Worm (Caenorhabditis elegans) whole organism, early embryonic: ENCODE data around the gene K08D8.10.

Experiments used
- B0310.2 ChIP-seq: sonication (generic microtip); optimal IDR thresholded peaks from 2 replicates; lab custom pipeline; 2016; ENCODE audit warnings: mild to moderate bottlenecking, missing genetic modification characterization, missing compliant biosample characterization
- ama-1 ChIP-seq: fragments of 150-350 bp; optimal IDR thresholded peaks from 2 replicates; lab custom pipeline; 2014
- hmg-4 ChIP-seq: fragments of 200-800 bp; sonication (Bioruptor generic); optimal IDR thresholded peaks from 2 replicates; lab custom pipeline; 2018; ENCODE audit warnings: mild to moderate bottlenecking, missing genetic modification characterization, missing compliant biosample characterization
- hnd-1 ChIP-seq: sonication (generic microtip); optimal IDR thresholded peaks from 2 replicates; lab custom pipeline; 2016; ENCODE audit warnings: missing genetic modification characterization, missing compliant biosample characterization
- scrt-1 ChIP-seq: fragments of 200-800 bp; sonication (Bioruptor generic); IDR thresholded peaks from 2 replicates; pipeline ENCODE4 v1.3.6; 2022; ENCODE audit warnings: missing genetic modification characterization, missing compliant biosample characterization
- sea-1 ChIP-seq: fragments of 200-800 bp; sonication (Bioruptor generic); conservative IDR thresholded peaks from 2 replicates; pipeline ENCODE4 v1.3.6; 2022; ENCODE audit warnings: missing genetic modification characterization, missing compliant biosample characterization
- tra-4 ChIP-seq: sonication (generic microtip); optimal IDR thresholded peaks from 2 replicates; lab custom pipeline; 2017; ENCODE audit warnings: missing genetic modification characterization, missing compliant biosample characterization

The K08D8.10 gene

ce11 chrIV:12948470-12948869 is 48.1 kb downstream of the K08D8.10 start, which contains the start of gene F55G11.10:
TSS of gene F55G11.10 (plus strand) at chrIV:12948770.
- no peak for TF ChIP-seq ama-1 (lab: Kevin White, UChicago)
- no peak for TF ChIP-seq B0310.2 (tag; lab: Kevin White, UChicago)
- no peak for TF ChIP-seq hnd-1
- no peak for TF ChIP-seq tra-4 (tag; lab: Kevin White, UChicago)
- no peak for TF ChIP-seq hmg-4 (GFP tag; lab: Kevin White, UChicago)
- TF ChIP-seq sea-1 (GFP tag; lab: Robert Waterston, UW): no peak
- TF ChIP-seq scrt-1 (GFP tag; lab: Robert Waterston, UW): no peak
